Fruit fly (Drosophila melanogaster) whole organism, embryonic: ENCODE results near the gene CG31826.

Experiments
- Antp ChIP-seq: fragments of 200-800 bp; sonication (Bioruptor generic); optimal IDR thresholded peaks from 3 replicates; lab custom pipeline; 2016; ENCODE audit warnings: missing biosample characterization, missing genetic modification characterization
- Asciz ChIP-seq: fragments of 200-800 bp; sonication (Bioruptor generic); optimal IDR thresholded peaks from 2 replicates; lab custom pipeline; 2017; ENCODE audit warnings: missing biosample characterization, mild to moderate bottlenecking, missing genetic modification characterization, missing genetic modification reagents
- CG10366 ChIP-seq: fragments of 200-800 bp; sonication (Bioruptor generic); IDR thresholded peaks from 2 replicates; pipeline ENCODE4 v1.3.6; 2022; ENCODE audit warnings: missing biosample characterization, missing genetic modification characterization
- CG11093 ChIP-seq: fragments of 200-800 bp; sonication (Bioruptor generic); IDR thresholded peaks from 3 replicates; pipeline ENCODE4 v1.3.6; 2022; ENCODE audit warnings: missing biosample characterization, missing genetic modification characterization
- CG11696 ChIP-seq: fragments of 200-800 bp; sonication (Bioruptor generic); IDR thresholded peaks from 2 replicates; pipeline ENCODE4 v1.3.6; 2022; ENCODE audit warnings: missing biosample characterization, missing genetic modification characterization
- CG1233 ChIP-seq: fragments of 200-800 bp; sonication (Bioruptor generic); optimal IDR thresholded peaks from 4 replicates; lab custom pipeline; 2018; ENCODE audit warnings: missing biosample characterization, mild to moderate bottlenecking, missing genetic modification characterization
- CG13287 ChIP-seq: fragments of 200-800 bp; sonication (Bioruptor generic); IDR thresholded peaks from 2 replicates; pipeline ENCODE4 v1.3.6; 2022; ENCODE audit warnings: missing biosample characterization, missing genetic modification characterization; ENCODE audit not compliant: partially characterized antibody
- CG13624 ChIP-seq: fragments of 200-800 bp; sonication (Bioruptor generic); optimal IDR thresholded peaks from 2 replicates; lab custom pipeline; 2016; ENCODE audit warnings: missing biosample characterization, missing genetic modification characterization
- CG14014 ChIP-seq: fragments of 200-800 bp; sonication (Bioruptor generic); IDR thresholded peaks from 2 replicates; pipeline ENCODE4 v1.3.6; 2022; ENCODE audit warnings: missing biosample characterization, missing genetic modification characterization
- CG14860 ChIP-seq: fragments of 200-800 bp; sonication (Bioruptor generic); IDR thresholded peaks from 3 replicates; pipeline ENCODE4 v1.3.6; 2022; ENCODE audit warnings: missing biosample characterization, missing genetic modification characterization; ENCODE audit not compliant: partially characterized antibody
- CG15514 ChIP-seq: fragments of 200-800 bp; sonication (Bioruptor generic); optimal IDR thresholded peaks from 3 replicates; lab custom pipeline; 2017; ENCODE audit warnings: missing biosample characterization, missing genetic modification characterization, mild to moderate bottlenecking, moderate library complexity, missing genetic modification reagents
- CG15696 ChIP-seq: fragments of 200-800 bp; sonication (Bioruptor generic); optimal IDR thresholded peaks from 2 replicates; lab custom pipeline; 2019; ENCODE audit warnings: missing biosample characterization, mild to moderate bottlenecking, missing genetic modification characterization, moderate library complexity
- CG16815 ChIP-seq: fragments of 200-800 bp; sonication (Bioruptor generic); optimal IDR thresholded peaks from 3 replicates; lab custom pipeline; 2017; ENCODE audit warnings: missing biosample characterization, mild to moderate bottlenecking, missing genetic modification characterization
- CG17328 ChIP-seq: fragments of 200-800 bp; sonication (Bioruptor generic); IDR thresholded peaks from 2 replicates; pipeline ENCODE4 v1.3.6; 2022; ENCODE audit warnings: missing biosample characterization, missing genetic modification characterization
- CG1832 ChIP-seq: fragments of 200-800 bp; sonication (Bioruptor generic); optimal IDR thresholded peaks from 2 replicates; lab custom pipeline; 2017; ENCODE audit warnings: missing biosample characterization, mild to moderate bottlenecking, missing genetic modification characterization, inconsistent platforms
- CG31388 ChIP-seq: fragments of 200-800 bp; sonication (Bioruptor generic); optimal IDR thresholded peaks from 2 replicates; lab custom pipeline; 2016; ENCODE audit warnings: missing biosample characterization, missing genetic modification characterization
- CG34224 ChIP-seq: fragments of 200-800 bp; sonication (Bioruptor generic); IDR thresholded peaks from 3 replicates; pipeline ENCODE4 v1.3.6; 2022; ENCODE audit warnings: missing biosample characterization, missing genetic modification characterization; ENCODE audit not compliant: partially characterized antibody
- CG3995 ChIP-seq: fragments of 200-800 bp; sonication (Bioruptor generic); optimal IDR thresholded peaks from 3 replicates; lab custom pipeline; 2016; ENCODE audit warnings: missing biosample characterization, missing genetic modification characterization
- CG4328 ChIP-seq: fragments of 200-800 bp; sonication (Bioruptor generic); optimal IDR thresholded peaks from 3 replicates; lab custom pipeline; 2017; ENCODE audit warnings: missing biosample characterization, missing genetic modification reagents, missing genetic modification characterization
- CG4854 ChIP-seq: fragments of 200-800 bp; sonication (Bioruptor generic); optimal IDR thresholded peaks from 2 replicates; lab custom pipeline; 2016; ENCODE audit warnings: missing biosample characterization, missing genetic modification characterization, inconsistent platforms
- CG5180 ChIP-seq: fragments of 200-800 bp; sonication (Bioruptor generic); optimal IDR thresholded peaks from 3 replicates; lab custom pipeline; 2017; ENCODE audit warnings: missing biosample characterization, missing genetic modification characterization, mild to moderate bottlenecking, moderate library complexity, missing genetic modification reagents
- CG8290 ChIP-seq, 3 experiments: fragments of 200-800 bp; sonication (Bioruptor generic); optimal IDR thresholded peaks; 2 replicates each; lab custom pipeline; 2016 to 2019; ENCODE audit warnings: missing biosample characterization in 3 of 3, missing genetic modification characterization in 3 of 3, mild to moderate bottlenecking in 2 of 3, moderate library complexity in 1 of 3
- CG8944 ChIP-seq: fragments of 200-800 bp; sonication (Bioruptor generic); optimal IDR thresholded peaks from 3 replicates; lab custom pipeline; 2016; ENCODE audit warnings: missing biosample characterization, missing genetic modification characterization
- CHES-1-like ChIP-seq: fragments of 200-800 bp; sonication (Bioruptor generic); optimal IDR thresholded peaks from 2 replicates; lab custom pipeline; 2016; ENCODE audit warnings: missing biosample characterization, missing genetic modification characterization
- Doc3 ChIP-seq: fragments of 200-800 bp; sonication (Bioruptor generic); IDR thresholded peaks from 3 replicates; pipeline ENCODE4 v1.3.6; 2022; ENCODE audit warnings: missing biosample characterization, missing genetic modification characterization; ENCODE audit not compliant: partially characterized antibody
- Ets65A ChIP-seq: fragments of 200-800 bp; sonication (Bioruptor generic); peaks from one replicate; lab custom pipeline; 2016; ENCODE audit warnings: missing biosample characterization, missing genetic modification characterization
- H15 ChIP-seq: fragments of 200-800 bp; sonication (Bioruptor generic); IDR thresholded peaks from 3 replicates; pipeline ENCODE4 v1.3.6; 2022; ENCODE audit warnings: missing biosample characterization, missing genetic modification characterization
- HLHmδ ChIP-seq: fragments of 200-800 bp; sonication (Bioruptor generic); optimal IDR thresholded peaks from 2 replicates; lab custom pipeline; 2018; ENCODE audit warnings: missing biosample characterization, mild to moderate bottlenecking, missing genetic modification characterization, moderate library complexity
- Jarid2 ChIP-seq: fragments of 200-800 bp; sonication (Bioruptor generic); optimal IDR thresholded peaks from 3 replicates; lab custom pipeline; 2017; ENCODE audit warnings: mild to moderate bottlenecking, missing biosample characterization, missing genetic modification reagents, missing genetic modification characterization
- Lhr ChIP-seq: fragments of 200-800 bp; sonication (Bioruptor generic); optimal IDR thresholded peaks from 3 replicates; lab custom pipeline; 2017; ENCODE audit warnings: mild to moderate bottlenecking, missing biosample characterization, missing genetic modification reagents, missing genetic modification characterization
- MESR4 ChIP-seq: fragments of 200-800 bp; sonication (Bioruptor generic); optimal IDR thresholded peaks from 2 replicates; lab custom pipeline; 2018; ENCODE audit warnings: missing biosample characterization, mild to moderate bottlenecking, missing genetic modification characterization, moderate library complexity
- Myb ChIP-seq: fragments of 200-800 bp; sonication (Bioruptor generic); optimal IDR thresholded peaks from 2 replicates; lab custom pipeline; 2016; ENCODE audit warnings: missing biosample characterization, missing genetic modification characterization
- Neu2 ChIP-seq: fragments of 200-800 bp; sonication (Bioruptor generic); optimal IDR thresholded peaks from 3 replicates; lab custom pipeline; 2016; ENCODE audit warnings: missing biosample characterization, missing genetic modification characterization, borderline replicate concordance
- Poxn ChIP-seq: fragments of 200-800 bp; sonication (Bioruptor generic); IDR thresholded peaks from 2 replicates; pipeline ENCODE4 v1.3.6; 2022; ENCODE audit warnings: missing biosample characterization, missing genetic modification characterization
- Ravus ChIP-seq: fragments of 200-800 bp; sonication (Bioruptor generic); IDR thresholded peaks from 2 replicates; pipeline ENCODE4 v1.3.6; 2022; ENCODE audit warnings: missing biosample characterization, missing genetic modification characterization
- Side ChIP-seq: fragments of 200-800 bp; sonication (Bioruptor generic); optimal IDR thresholded peaks from 2 replicates; lab custom pipeline; 2016; ENCODE audit warnings: missing biosample characterization, missing genetic modification characterization
- Sry-β ChIP-seq: fragments of 200-800 bp; sonication (Bioruptor generic); optimal IDR thresholded peaks from 2 replicates; lab custom pipeline; 2018; ENCODE audit warnings: missing biosample characterization, mild to moderate bottlenecking, missing genetic modification characterization, moderate library complexity
- Taf1 ChIP-seq: fragments of 200-800 bp; sonication (Bioruptor generic); IDR thresholded peaks from 2 replicates; pipeline ENCODE4 v1.3.6; 2022; ENCODE audit warnings: missing biosample characterization, missing genetic modification characterization
- Trl ChIP-seq, 3 experiments: fragments of >200 bp in 2 of 3; fragments of 200-800 bp in 1 of 3; sonication (Bioruptor generic) in 1 of 3; optimal IDR thresholded peaks; 2 replicates in 1 of 3; 3 replicates in 2 of 3; lab custom pipeline; 2016 to 2017; ENCODE audit warnings: missing biosample characterization in 1 of 3, missing genetic modification characterization in 1 of 3
- YL-1 ChIP-seq: fragments of 200-800 bp; sonication (Bioruptor generic); optimal IDR thresholded peaks from 3 replicates; lab custom pipeline; 2017; ENCODE audit warnings: missing biosample characterization, mild to moderate bottlenecking, missing genetic modification characterization
- ewg ChIP-seq: fragments of 200-800 bp; sonication (Bioruptor generic); optimal IDR thresholded peaks from 3 replicates; lab custom pipeline; 2017; ENCODE audit warnings: mild to moderate bottlenecking, missing biosample characterization, missing genetic modification reagents, missing genetic modification characterization
- gro ChIP-seq: fragments of 200-800 bp; sonication (Bioruptor generic); optimal IDR thresholded peaks from 2 replicates; lab custom pipeline; 2016; ENCODE audit warnings: missing biosample characterization, missing genetic modification characterization
- hb ChIP-seq: fragments of 200-800 bp; sonication (Bioruptor generic); IDR thresholded peaks from 3 replicates; pipeline ENCODE4 v1.3.6; 2022; ENCODE audit warnings: missing biosample characterization, missing genetic modification characterization; ENCODE audit not compliant: partially characterized antibody
- jigr1 ChIP-seq: fragments of 200-800 bp; sonication (Bioruptor generic); IDR thresholded peaks from 3 replicates; pipeline ENCODE4 v1.3.6; 2022; ENCODE audit warnings: missing biosample characterization, missing genetic modification characterization
- run ChIP-seq: fragments of 200-800 bp; sonication (Bioruptor generic); optimal IDR thresholded peaks from 3 replicates; lab custom pipeline; 2018; ENCODE audit warnings: missing biosample characterization, mild to moderate bottlenecking, missing genetic modification characterization
- sr ChIP-seq: fragments of 200-800 bp; sonication (Bioruptor generic); IDR thresholded peaks from 3 replicates; pipeline ENCODE4 v1.3.6; 2022; ENCODE audit warnings: missing biosample characterization, missing genetic modification characterization
- tio ChIP-seq: fragments of 200-800 bp; sonication (Bioruptor generic); optimal IDR thresholded peaks from 2 replicates; lab custom pipeline; 2017; ENCODE audit warnings: missing biosample characterization, missing genetic modification characterization, inconsistent platforms
- unc-4 ChIP-seq: fragments of 200-800 bp; sonication (Bioruptor generic); IDR thresholded peaks from 2 replicates; pipeline ENCODE4 v1.3.6; 2022; ENCODE audit warnings: missing biosample characterization, missing genetic modification characterization; ENCODE audit not compliant: partially characterized antibody
- zen2 ChIP-seq: fragments of 200-800 bp; sonication (Bioruptor generic); IDR thresholded peaks from 3 replicates; pipeline ENCODE4 v1.3.6; 2022; ENCODE audit warnings: missing biosample characterization, missing genetic modification characterization; ENCODE audit not compliant: partially characterized antibody

CG31826 gene

dm6 chr2L:15770978-15771377 lies 1.9 kb downstream of the CG31826 start, which contains the start of gene Ku80 (continued):
- TF ChIP-seq CG15514 (GFP tag; lab: Kevin White, UChicago), result no peak
- peak; percentile 78 for TF ChIP-seq Ets65A
- no peak for TF ChIP-seq MESR4 (GFP tag; lab: Kevin White, UChicago)
- TF ChIP-seq CG15696, result no peak
- no peak for TF ChIP-seq sr (GFP tag; lab: Robert Waterston, UW)
- no peak for TF ChIP-seq YL-1 (GFP tag; lab: Kevin White, UChicago)
- TF ChIP-seq run (tag; lab: Kevin White, UChicago), result no peak
- peak; percentile 47; the same call in 1 of the 3 replicates for TF ChIP-seq zen2
- no peak for TF ChIP-seq Jarid2 (GFP tag; lab: Kevin White, UChicago)
- TF ChIP-seq hb, result peak; percentile 48; the same call in 2 of the 3 replicates
- TF ChIP-seq CG1832 (GFP tag; lab: Kevin White, UChicago), result no peak
- peak; percentile 91 for TF ChIP-seq CG4854 (GFP tag; lab: Kevin White, UChicago)
- no peak for TF ChIP-seq tio (GFP tag; lab: Kevin White, UChicago)
- TF ChIP-seq Lhr (GFP tag; lab: Kevin White, UChicago), result no peak
- TF ChIP-seq Taf1 (GFP tag; lab: Robert Waterston, UW), result no peak
- no peak for TF ChIP-seq ewg (GFP tag; lab: Kevin White, UChicago)
- TF ChIP-seq Doc3 (GFP tag; lab: Robert Waterston, UW), result peak; percentile 47; the same call in 1 of the 3 replicates
- peak; percentile 94 for TF ChIP-seq Myb
- TF ChIP-seq CG16815 (GFP tag; lab: Kevin White, UChicago), result no peak
- no peak for TF ChIP-seq Sry-β (GFP tag; lab: Kevin White, UChicago)
- TF ChIP-seq CG14860 (GFP tag; lab: Robert Waterston, UW), result peak; percentile 72
- TF ChIP-seq gro, result no peak
- TF ChIP-seq CG31388, result no peak
- no peak for TF ChIP-seq CG11093 (GFP tag; lab: Robert Waterston, UW)
- no peak for TF ChIP-seq CG1233 (GFP tag; lab: Kevin White, UChicago)
- TF ChIP-seq Neu2 (GFP tag; lab: Kevin White, UChicago), result no peak
- no peak for TF ChIP-seq CG5180
- TF ChIP-seq Side (GFP tag; lab: Kevin White, UChicago), result no peak
- TF ChIP-seq Poxn, result no peak
- TF ChIP-seq Antp, result no peak
- TF ChIP-seq H15, result no peak
- TF ChIP-seq CG34224 (GFP tag; lab: Robert Waterston, UW), result peak; percentile 65; the same call in 1 of the 3 replicates
- no peak for TF ChIP-seq Asciz
- no peak for TF ChIP-seq CHES-1-like
- no peak for TF ChIP-seq Ravus (GFP tag; lab: Robert Waterston, UW)
- no peak for TF ChIP-seq CG8290 (GFP tag; optimal IDR thresholded peaks at IDR 0.05; lab: Kevin White, UChicago)
- no peak for TF ChIP-seq CG8290 (tag; optimal IDR thresholded peaks at IDR 0.05; lab: Kevin White, UChicago)
- TF ChIP-seq CG10366, result no peak
- TF ChIP-seq Trl (optimal IDR thresholded peaks at IDR 0.05; lab: Kevin White, UChicago), result no peak
- no peak for TF ChIP-seq Trl (GFP tag; optimal IDR thresholded peaks at IDR 0.05; lab: Kevin White, UChicago)
- TF ChIP-seq CG13624 (GFP tag; lab: Kevin White, UChicago), result no peak
- TF ChIP-seq CG14014 (GFP tag; lab: Robert Waterston, UW), result no peak
- TF ChIP-seq jigr1 (GFP tag; lab: Robert Waterston, UW), result no peak
- no peak for TF ChIP-seq CG8944 (GFP tag; lab: Kevin White, UChicago)
- TF ChIP-seq CG13287 (GFP tag; lab: Robert Waterston, UW), result peak; percentile 79
- no peak for TF ChIP-seq CG17328 (GFP tag; lab: Robert Waterston, UW)
- no peak for TF ChIP-seq CG4328
- TF ChIP-seq CG3995 (GFP tag; lab: Kevin White, UChicago), result peak; percentile 94
- peak; percentile 59; the same call in 1 of the 2 replicates for TF ChIP-seq unc-4 (GFP tag; lab: Robert Waterston, UW)
- no peak for TF ChIP-seq HLHmδ (GFP tag; lab: Kevin White, UChicago)
- TF ChIP-seq CG11696 (GFP tag; lab: Robert Waterston, UW), result no peak
